Worm (Caenorhabditis elegans): ENCODE measurements around the gene srxa-6.

The srxa-6 gene

DNA sequence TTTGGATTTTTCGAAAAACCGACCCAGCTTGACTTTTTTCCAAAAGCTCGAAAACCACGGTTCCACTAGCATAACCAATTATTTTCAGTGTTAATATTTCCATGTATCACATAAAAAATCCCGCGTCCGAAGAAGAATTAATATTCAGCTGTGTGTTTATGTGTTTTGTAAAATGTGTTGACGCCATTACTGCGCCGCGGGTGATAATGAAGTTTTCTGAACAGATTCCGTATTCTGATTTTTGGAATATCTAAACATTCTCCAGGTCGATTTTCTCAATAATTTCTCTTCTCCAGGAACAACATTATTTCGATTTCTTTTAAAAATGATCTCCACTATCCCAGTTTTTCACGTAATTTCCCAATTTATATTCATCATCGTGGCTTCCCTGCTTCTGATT is at the start of gene srxa-6:
TSS of gene srxa-6 (plus strand) at position 301 of the 400 bp plus-strand sequence.
- no peak for TF ChIP-seq unc-62 (GFP tag; optimal IDR thresholded peaks at IDR 0.05)

DNA sequence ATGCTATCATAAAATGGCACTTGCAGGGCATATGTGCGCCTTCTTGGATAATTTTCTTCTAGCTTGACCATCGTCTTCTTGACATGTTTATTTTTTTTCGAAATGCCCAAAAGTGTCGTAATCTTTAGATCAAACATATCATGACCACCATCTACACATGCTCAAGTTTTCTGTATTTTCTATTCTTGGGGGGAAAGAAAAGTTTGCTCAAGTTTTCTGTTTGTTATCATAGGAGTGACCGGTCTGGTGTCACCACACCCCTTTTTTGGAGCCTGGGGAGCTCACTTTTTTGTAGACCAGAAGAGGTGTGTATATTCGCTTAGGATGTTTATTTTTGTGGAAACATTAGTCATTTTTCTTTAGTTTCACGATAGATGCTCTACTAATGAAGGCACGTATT is 49.4 kb upstream of the srxa-6 start, which contains the start of gene klf-2:
TSS of gene klf-2 (plus strand) at position 301 of the 400 bp plus-strand sequence.
- no peak for TF ChIP-seq unc-62 (GFP tag; optimal IDR thresholded peaks at IDR 0.05)

DNA sequence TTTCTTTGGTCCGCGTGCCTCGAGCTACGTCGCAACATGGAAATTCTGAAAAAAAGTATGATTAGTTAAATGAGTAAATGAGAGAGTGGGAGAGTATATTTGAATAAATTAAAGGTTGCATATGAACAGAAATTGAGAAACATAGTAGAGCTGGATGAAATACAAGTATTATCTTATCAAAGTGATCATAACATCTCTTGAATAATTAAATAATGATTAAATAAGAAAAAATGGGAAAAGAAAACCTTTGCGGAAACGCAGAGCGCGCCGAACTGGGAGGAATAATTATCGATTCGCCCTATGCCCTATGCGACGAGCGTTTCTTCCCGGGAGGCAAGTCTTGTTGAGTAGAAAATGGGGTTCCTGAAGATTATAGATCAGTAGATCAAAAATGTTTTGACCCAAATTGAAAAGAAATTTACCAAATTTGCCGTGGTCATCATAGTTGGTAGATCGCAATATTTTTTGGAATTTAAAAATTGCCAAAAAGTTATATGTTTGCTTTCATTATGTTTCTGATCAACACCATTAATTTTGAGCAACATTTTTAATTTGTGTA is 45.2 kb upstream of the srxa-6 start, which contains the start of gene F53F8.3:
TSS of gene F53F8.3 (minus strand) at position 51 of the 559 bp plus-strand sequence.
- no peak for TF ChIP-seq unc-62 (GFP tag; optimal IDR thresholded peaks at IDR 0.05)

DNA sequence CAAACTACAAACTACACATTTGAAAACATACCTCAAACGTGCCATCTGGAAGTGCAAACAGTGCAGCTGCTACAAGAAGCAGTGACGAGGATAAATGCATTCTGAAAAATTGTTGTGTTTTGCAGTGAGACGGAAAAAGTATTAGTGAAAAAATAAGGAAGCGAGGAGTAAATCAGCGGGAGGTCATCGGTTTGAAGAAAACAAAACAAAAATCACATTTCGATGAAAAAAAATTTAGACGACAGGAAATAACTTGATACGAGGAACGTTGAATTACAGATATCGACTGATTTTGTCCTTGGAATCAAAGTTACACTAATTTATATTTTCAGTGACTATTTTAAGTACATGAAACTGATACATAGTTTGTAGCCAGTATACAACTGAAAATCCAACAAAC is 43.2 kb upstream of the srxa-6 start, which contains the start of gene F53F8.4:
TSS of gene F53F8.4 (minus strand) at position 101 of the 400 bp plus-strand sequence.
- no peak for TF ChIP-seq unc-62 (GFP tag; optimal IDR thresholded peaks at IDR 0.05)

DNA sequence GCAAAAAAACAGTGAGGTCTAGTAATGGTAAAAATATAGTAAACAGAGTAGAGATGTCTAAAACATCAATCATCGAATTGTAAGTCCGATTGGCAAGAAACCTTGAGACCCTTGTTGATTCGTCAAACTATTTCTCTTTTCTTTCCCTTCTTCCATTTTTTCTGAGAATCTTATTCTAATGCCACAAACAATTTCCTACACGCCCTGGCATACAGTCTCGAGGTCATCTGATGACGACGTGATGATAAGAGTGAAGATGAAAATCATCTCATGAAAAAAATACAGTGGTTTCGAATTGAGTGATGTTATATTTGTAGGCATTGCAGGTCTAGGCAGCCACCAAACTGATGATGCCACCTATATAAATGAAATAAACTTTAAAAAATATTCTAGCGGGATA is 41.9 kb upstream of the srxa-6 start:
- TF ChIP-seq unc-62 (GFP tag; optimal IDR thresholded peaks at IDR 0.05) = no peak

DNA sequence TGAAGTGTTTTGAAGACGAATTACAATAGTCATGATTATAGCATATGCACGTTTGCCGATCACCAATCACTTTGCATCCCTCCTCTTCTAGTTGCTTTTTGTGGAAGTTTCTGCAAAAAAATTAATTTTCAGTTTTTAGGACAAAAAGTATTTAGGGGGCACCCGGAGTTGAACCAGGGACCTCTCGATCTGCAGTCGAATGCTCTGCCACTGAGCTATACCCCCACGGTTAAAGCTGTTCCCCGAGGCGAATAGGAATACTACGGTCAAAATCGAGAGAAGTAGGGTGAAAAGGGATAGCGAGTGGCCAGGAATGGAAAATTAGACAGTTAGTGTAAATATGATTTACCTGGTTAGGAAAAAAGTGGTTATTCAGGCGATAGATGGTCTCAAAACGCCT is 40.8 kb upstream of the srxa-6 start:
- TF ChIP-seq unc-62 (GFP tag; optimal IDR thresholded peaks at IDR 0.05) = no peak

DNA sequence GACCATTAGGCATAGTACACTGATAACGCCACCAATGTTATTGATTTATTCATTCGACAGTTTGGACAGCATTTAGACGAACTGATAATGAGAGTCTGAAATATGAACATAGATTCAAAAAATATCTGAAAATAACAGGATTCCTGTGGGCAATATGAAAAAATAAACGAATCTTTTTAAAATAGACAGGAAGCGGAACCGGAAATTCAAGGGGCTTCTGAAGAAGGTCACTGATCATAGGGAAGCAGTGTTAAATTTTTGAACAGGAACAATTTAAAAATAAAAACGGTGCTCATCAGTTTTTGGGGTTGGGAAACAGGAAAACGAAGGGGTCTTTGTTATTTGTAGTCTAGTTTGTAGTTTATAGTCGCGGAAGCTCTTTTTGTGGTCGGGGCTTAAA is 36.5 kb upstream of the srxa-6 start, which contains the start of gene F53F8.7:
TSS of gene F53F8.7 (minus strand) at position 101 of the 400 bp plus-strand sequence.
- no peak for TF ChIP-seq unc-62 (GFP tag; optimal IDR thresholded peaks at IDR 0.05)

DNA sequence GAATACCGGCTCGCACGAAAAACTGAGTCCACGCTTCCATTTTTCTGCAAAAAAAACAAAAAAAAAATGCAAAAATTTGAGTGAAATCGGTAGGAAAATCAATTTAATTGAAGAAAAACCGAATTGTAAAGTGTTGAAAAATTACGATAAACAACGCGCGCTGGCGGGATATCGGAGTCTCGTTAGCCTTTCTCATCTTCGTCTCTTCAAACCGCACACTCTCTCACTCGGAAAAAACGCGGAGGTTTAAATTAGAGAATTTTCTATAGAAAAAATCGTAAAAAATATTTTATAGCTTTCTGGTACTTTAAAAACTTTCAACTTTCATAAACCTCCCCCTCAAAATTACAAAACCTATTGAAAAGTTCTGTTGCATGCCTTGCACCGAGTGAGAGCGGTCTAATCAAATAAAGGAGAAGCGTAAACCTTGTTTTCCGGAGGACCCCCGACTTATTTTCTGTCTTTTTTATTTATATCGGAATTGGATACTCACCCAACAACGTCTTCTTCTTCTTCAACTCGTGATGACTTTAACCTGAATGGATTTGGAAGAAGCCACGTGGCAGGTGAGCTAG is 30.7 kb upstream of the srxa-6 start, which contains the start of the genes F53F8.5 and F53F8.6:
TSS of gene F53F8.5 (minus strand) at position 52 of the 575 bp plus-strand sequence.
TSS of gene F53F8.6 (plus strand) at position 230 of the 575 bp plus-strand sequence.
- no peak for TF ChIP-seq unc-62 (GFP tag; optimal IDR thresholded peaks at IDR 0.05)

DNA sequence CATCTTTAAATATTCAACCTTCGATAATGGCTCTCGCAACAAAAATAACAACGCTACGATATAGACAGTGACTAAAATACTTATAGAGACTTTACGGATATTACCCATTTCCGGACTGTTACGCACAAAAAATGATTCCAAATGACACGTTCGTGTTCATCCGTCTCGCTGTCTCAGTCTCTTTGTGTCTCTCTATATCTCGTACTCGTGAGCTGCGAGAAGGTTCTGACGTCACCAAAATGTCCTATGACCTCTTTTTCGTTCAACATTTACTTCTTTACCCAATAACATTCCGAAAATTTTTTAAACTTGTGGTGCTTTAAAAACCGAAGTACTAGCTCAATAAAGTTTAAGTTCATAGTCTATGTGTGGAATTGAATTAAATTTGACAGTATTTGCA is 24.6 kb upstream of the srxa-6 start:
- no peak for TF ChIP-seq unc-62 (GFP tag; optimal IDR thresholded peaks at IDR 0.05)

DNA sequence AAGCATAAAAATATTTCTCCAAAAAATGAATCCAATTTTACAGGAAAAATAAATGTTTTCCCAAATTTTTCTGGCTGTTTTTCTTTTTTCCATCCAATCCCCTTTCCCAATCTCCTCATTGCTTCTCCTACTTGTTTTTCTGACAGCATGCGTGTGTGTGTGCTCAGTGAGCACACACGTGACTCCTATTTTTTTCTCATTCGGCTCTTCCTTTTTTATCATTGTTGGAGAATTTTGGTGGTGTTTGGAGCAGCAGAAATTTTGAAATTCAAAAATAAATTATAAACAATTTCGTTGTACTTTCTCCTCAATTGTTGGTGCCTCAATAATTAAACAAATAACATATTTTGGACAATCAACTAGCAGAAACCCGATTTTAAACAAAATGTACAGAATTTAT is 24.1 kb upstream of the srxa-6 start:
- no peak for TF ChIP-seq unc-62 (GFP tag; optimal IDR thresholded peaks at IDR 0.05)

DNA sequence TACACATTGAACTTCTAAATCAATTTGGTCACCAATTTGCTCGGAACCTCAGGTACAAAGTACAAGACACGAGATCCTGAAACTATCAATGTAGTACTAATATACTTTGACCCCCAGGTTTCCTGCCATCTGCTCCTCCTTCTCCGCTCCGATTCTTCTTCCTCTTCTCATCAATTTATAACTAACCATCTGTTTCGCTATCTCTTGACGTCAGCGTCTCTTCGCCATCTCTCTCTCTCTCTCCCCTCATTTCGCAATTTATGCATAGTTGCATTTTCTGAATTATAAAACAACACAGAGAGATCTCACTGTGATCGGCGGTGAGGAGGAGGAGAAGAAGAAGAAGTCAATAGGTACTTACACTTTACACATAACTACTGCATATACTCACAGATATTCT is 23.0 kb upstream of the srxa-6 start:
- TF ChIP-seq unc-62 (GFP tag; optimal IDR thresholded peaks at IDR 0.05) = no peak

DNA sequence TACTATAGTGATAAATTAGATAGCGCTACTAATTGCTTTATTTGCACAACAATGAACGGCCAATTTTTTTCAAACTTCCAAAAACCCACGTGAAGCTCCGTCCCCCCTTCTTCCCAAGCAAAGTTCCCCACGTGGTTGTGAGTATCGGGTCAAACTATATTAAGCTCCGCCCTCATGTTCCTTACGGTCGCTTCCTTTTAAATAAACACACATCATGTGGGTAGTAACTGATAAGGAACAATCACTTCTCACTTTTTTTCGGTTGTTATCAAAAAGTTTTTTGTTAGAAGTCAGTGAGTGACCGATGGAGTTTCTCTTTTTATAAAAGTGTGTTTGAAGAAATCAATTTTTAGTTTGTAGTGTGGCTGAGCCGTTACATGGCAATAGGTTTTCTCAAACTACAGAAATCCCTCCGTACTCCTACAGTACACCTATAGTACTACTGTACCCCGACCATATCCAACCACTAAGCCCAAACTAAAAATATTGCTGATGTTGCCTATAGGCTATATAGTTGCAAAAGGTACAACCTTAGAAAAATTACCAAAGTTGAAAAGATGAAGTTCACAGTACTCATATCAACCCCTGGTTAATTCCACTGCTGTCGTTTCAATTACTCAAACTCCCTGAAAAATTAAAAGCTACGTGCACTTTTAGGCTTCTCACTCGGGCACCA is 22.3 kb upstream of the srxa-6 start:
- no peak for TF ChIP-seq unc-62 (GFP tag; optimal IDR thresholded peaks at IDR 0.05)

DNA sequence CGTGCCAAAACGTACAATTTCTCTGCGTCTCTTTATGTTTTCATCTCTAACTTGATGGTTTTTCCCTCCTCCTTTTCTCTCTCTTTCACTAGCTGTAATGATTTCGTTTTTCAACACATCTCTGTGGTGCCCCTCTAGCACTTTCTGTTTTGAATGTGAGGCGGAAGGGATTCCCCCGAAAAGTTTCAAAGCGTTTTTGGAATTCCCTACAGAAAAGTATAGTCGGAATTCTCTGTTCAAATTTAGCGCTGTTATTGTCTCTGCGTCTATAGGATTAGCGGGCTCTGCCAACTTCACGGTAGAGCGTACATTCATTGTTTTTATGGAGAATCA is 21.8 kb upstream of the srxa-6 start:
- no peak for TF ChIP-seq unc-62 (GFP tag; optimal IDR thresholded peaks at IDR 0.05)

DNA sequence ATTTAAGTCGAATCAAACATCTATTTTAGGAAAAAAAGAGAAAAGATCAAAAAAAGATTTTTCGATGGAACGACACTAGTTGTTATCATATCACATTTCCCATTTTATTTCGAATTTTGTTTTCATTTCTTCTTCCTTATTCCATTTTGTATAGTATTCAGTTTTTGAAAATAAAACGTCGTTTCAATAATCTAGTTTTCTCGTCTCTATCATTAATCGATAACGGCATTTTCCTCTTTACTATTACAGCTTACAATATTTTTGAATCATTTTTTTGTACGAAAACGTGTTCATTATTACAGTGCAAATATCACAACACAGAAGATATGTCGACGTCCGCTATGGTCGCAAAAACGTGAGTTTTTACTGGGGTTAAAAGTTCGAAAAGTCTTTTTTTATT is 21.1 kb upstream of the srxa-6 start, which contains the start of gene Y44A6C.1:
TSS of gene Y44A6C.1 (plus strand) at position 301 of the 400 bp plus-strand sequence.
- no peak for TF ChIP-seq unc-62 (GFP tag; optimal IDR thresholded peaks at IDR 0.05)

DNA sequence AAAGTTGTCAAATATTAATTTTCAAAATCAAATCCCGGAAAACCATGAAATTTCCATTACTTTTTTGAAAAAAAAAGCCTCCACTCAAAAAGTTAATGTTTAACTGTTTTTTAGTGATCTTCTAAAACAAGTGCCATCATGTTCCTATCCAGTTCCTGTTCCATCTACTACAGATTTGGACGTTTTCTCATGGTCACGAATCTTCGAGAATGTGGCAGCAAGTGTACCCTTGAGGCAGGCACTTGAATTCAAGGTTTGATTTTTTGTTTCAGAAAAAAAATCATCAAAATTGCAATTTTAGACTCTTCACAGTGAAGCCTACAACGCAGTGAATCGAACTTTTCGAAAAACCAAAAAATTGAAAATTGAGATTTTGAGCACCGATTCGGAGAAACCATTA is 20.3 kb upstream of the srxa-6 start:
- TF ChIP-seq unc-62 (GFP tag; optimal IDR thresholded peaks at IDR 0.05) = no peak

DNA sequence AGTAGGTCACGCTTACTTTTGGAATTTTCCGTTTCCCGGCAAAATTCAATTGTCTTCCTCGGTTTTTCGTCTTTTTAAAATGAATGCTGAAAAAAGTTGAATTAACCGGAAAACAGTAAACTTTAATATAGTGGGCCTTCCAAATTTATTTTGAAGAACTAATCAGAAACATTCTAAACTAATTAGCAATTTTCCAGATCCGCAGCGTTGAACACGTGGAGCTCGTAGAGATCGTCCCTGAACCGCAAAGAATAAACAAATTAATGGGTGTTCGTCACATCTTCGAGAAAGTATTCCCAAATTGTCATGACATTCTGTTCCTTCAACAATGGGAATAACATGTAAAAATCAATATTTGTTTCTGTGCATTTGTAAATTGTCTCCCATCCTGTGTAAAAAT is 18.5 kb upstream of the srxa-6 start:
- TF ChIP-seq unc-62 (GFP tag; optimal IDR thresholded peaks at IDR 0.05) = no peak

Measured in whole organism, dauer.